Fruit fly (Drosophila melanogaster) whole organism, embryonic: ENCODE results near the gene CG9300.

Experiments
- CG14965 ChIP-seq: fragments of 200-800 bp; sonication (Bioruptor generic); optimal IDR thresholded peaks from 2 replicates; lab custom pipeline; 2016; ENCODE audit warnings: missing biosample characterization, missing genetic modification characterization, borderline replicate concordance
- CG17361 ChIP-seq: fragments of 200-800 bp; sonication (Bioruptor generic); IDR thresholded peaks from 3 replicates; pipeline ENCODE4 v1.3.6; 2022; ENCODE audit warnings: missing biosample characterization, missing genetic modification characterization
- CG3163 ChIP-seq: fragments of 200-800 bp; sonication (Bioruptor generic); optimal IDR thresholded peaks from 3 replicates; lab custom pipeline; 2016; ENCODE audit warnings: missing biosample characterization, missing genetic modification characterization
- CG34422 ChIP-seq: fragments of 200-800 bp; sonication (Bioruptor generic); IDR thresholded peaks from 3 replicates; pipeline ENCODE4 v1.3.6; 2022; ENCODE audit warnings: missing biosample characterization, missing genetic modification characterization
- CG7786 ChIP-seq: fragments of 200-800 bp; sonication (Bioruptor generic); optimal IDR thresholded peaks from 2 replicates; lab custom pipeline; 2016; ENCODE audit warnings: missing biosample characterization, missing genetic modification characterization
- Hand ChIP-seq: fragments of 200-800 bp; sonication (Bioruptor generic); optimal IDR thresholded peaks from 2 replicates; lab custom pipeline; 2017; ENCODE audit warnings: mild to moderate bottlenecking, missing biosample characterization, missing genetic modification reagents, missing genetic modification characterization
- Rfx ChIP-seq: fragments of 200-800 bp; sonication (Bioruptor generic); IDR thresholded peaks from 2 replicates; pipeline ENCODE4 v1.3.6; 2022; ENCODE audit warnings: missing biosample characterization, missing genetic modification characterization

dm6 chr3L:19525736-19526135, 26.5 kb upstream of the CG9300 start:
- no peak for TF ChIP-seq CG17361 (GFP tag; lab: Robert Waterston, UW)
- no peak for TF ChIP-seq Rfx (GFP tag; lab: Robert Waterston, UW)
- TF ChIP-seq CG14965 (GFP tag; lab: Kevin White, UChicago) = no peak
- TF ChIP-seq CG7786 (GFP tag; lab: Kevin White, UChicago) = no peak
- TF ChIP-seq Hand (GFP tag; lab: Kevin White, UChicago) = no peak
- TF ChIP-seq CG3163 (GFP tag; lab: Kevin White, UChicago) = no peak
- no peak for TF ChIP-seq CG34422 (GFP tag; lab: Robert Waterston, UW)
